Worm (Caenorhabditis elegans) whole organism, L4/young adult: ENCODE measurements around the gene F23A7.3.

Source experiments
- W03F9.2 ChIP-seq: fragments of 150-350 bp; optimal IDR thresholded peaks from 2 replicates; lab custom pipeline; 2014; ENCODE audit warnings: missing biosample characterization, missing genetic modification characterization
- dao-5 ChIP-seq: sonication (generic microtip); optimal IDR thresholded peaks from 2 replicates; lab custom pipeline; 2016; ENCODE audit warnings: missing genotype, missing genetic modification characterization, moderate library complexity, missing compliant biosample characterization

DNA sequence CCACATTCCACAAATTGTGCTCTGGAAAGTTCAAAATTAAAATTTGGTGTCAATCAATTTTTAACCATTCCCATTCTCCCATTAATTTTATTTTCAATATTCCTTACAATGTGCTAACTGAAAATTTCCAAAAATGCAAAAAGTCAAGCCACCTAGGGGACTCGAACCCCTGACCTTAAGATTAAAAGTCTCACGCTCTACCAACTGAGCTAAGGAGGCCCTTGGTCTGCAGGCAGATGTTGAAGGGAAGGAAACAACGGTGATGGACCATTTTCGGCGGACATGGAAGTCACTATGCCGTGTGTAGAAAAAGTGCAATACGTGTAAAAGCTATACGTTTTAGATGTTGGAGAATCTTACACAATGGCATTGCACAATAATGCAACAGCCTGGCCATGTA, 2.1 kb upstream of the F23A7.3 start:
- TF ChIP-seq W03F9.2 (tag; lab: Kevin White, UChicago) (no peak), dao-5 (no peak)
